Fruit fly (Drosophila melanogaster): ENCODE results near the gene fz3.

Gene fz3

dm6 chrX:769639-770124 lies at the start of gene fz3:
fz3 (plus strand) TSS chrX:769945.
- TF ChIP-seq Sin3A (optimal IDR thresholded peaks at IDR 0.05) (no peak), Myc (optimal IDR thresholded peaks at IDR 0.05) (no peak), insv (optimal IDR thresholded peaks at IDR 0.05) (no peak), h (optimal IDR thresholded peaks at IDR 0.05) (no peak), ttk (optimal IDR thresholded peaks at IDR 0.05) (no peak), psq (optimal IDR thresholded peaks at IDR 0.05) (no peak)

dm6 chrX:724496-724895 lies 45.2 kb upstream of the fz3 start:
- TF ChIP-seq insv (optimal IDR thresholded peaks at IDR 0.05) (no peak), psq (optimal IDR thresholded peaks at IDR 0.05) (no peak), Myc (optimal IDR thresholded peaks at IDR 0.05) (no peak), ttk (optimal IDR thresholded peaks at IDR 0.05) (no peak), h (optimal IDR thresholded peaks at IDR 0.05) (no peak), Sin3A (optimal IDR thresholded peaks at IDR 0.05) (no peak)

- TF ChIP-seq h (optimal IDR thresholded peaks at IDR 0.05) (no peak), Sin3A (optimal IDR thresholded peaks at IDR 0.05) (no peak), psq (optimal IDR thresholded peaks at IDR 0.05) (no peak), Myc (optimal IDR thresholded peaks at IDR 0.05) (no peak), insv (optimal IDR thresholded peaks at IDR 0.05) (no peak), ttk (optimal IDR thresholded peaks at IDR 0.05) (no peak)
These were observed 30.0 kb upstream of the fz3 start for dm6 chrX:739621-740216.

- TF ChIP-seq Sin3A (optimal IDR thresholded peaks at IDR 0.05) (no peak), insv (optimal IDR thresholded peaks at IDR 0.05) (no peak), psq (optimal IDR thresholded peaks at IDR 0.05) (no peak), h (optimal IDR thresholded peaks at IDR 0.05) (no peak), ttk (optimal IDR thresholded peaks at IDR 0.05) (no peak), Myc (optimal IDR thresholded peaks at IDR 0.05) (no peak)
These were observed 19.7 kb upstream of the fz3 start, which contains the start of gene CG5254 for dm6 chrX:750047-750446. CG5254 (plus strand) TSS chrX:750347.

- TF ChIP-seq h (optimal IDR thresholded peaks at IDR 0.05) (no peak), Myc (optimal IDR thresholded peaks at IDR 0.05) (no peak)
These were observed 18.5 kb upstream of the fz3 start, which contains the start of gene CG13362 for dm6 chrX:751201-751600. CG13362 (minus strand) TSS chrX:751301.

dm6 chrX:753553-753952 lies 16.2 kb upstream of the fz3 start, which contains the start of gene CG13361:
CG13361 (minus strand) TSS chrX:753653.
- TF ChIP-seq Sin3A (optimal IDR thresholded peaks at IDR 0.05), result no peak
- no peak for TF ChIP-seq insv (optimal IDR thresholded peaks at IDR 0.05)
- TF ChIP-seq h (optimal IDR thresholded peaks at IDR 0.05), result no peak
- no peak for TF ChIP-seq psq (optimal IDR thresholded peaks at IDR 0.05)
- no peak for TF ChIP-seq Myc (optimal IDR thresholded peaks at IDR 0.05)
- TF ChIP-seq ttk (optimal IDR thresholded peaks at IDR 0.05), result no peak

dm6 chrX:755642-756332 lies 14.0 kb upstream of the fz3 start:
- TF ChIP-seq h (optimal IDR thresholded peaks at IDR 0.05), result no peak
- TF ChIP-seq Myc (optimal IDR thresholded peaks at IDR 0.05), result no peak
- no peak for TF ChIP-seq ttk (optimal IDR thresholded peaks at IDR 0.05)
- no peak for TF ChIP-seq psq (optimal IDR thresholded peaks at IDR 0.05)
- TF ChIP-seq Sin3A (optimal IDR thresholded peaks at IDR 0.05), result no peak
- TF ChIP-seq insv (optimal IDR thresholded peaks at IDR 0.05), result no peak

dm6 chrX:756856-757255 lies 12.9 kb upstream of the fz3 start:
- TF ChIP-seq ttk (optimal IDR thresholded peaks at IDR 0.05), result no peak
- TF ChIP-seq h (optimal IDR thresholded peaks at IDR 0.05), result no peak

- no peak for TF ChIP-seq insv (optimal IDR thresholded peaks at IDR 0.05)
- no peak for TF ChIP-seq Myc (optimal IDR thresholded peaks at IDR 0.05)
- TF ChIP-seq ttk (optimal IDR thresholded peaks at IDR 0.05), result no peak
- no peak for TF ChIP-seq psq (optimal IDR thresholded peaks at IDR 0.05)
- no peak for TF ChIP-seq Sin3A (optimal IDR thresholded peaks at IDR 0.05)
- TF ChIP-seq h (optimal IDR thresholded peaks at IDR 0.05), result no peak
These were observed 10.7 kb upstream of the fz3 start, which contains the start of gene CG5273 for dm6 chrX:758892-759621. CG5273 (plus strand) TSS chrX:759594.

dm6 chrX:762047-762446 lies 7.7 kb upstream of the fz3 start:
- no peak for TF ChIP-seq ttk (optimal IDR thresholded peaks at IDR 0.05)
- TF ChIP-seq Sin3A (optimal IDR thresholded peaks at IDR 0.05), result no peak
- no peak for TF ChIP-seq h (optimal IDR thresholded peaks at IDR 0.05)
- TF ChIP-seq psq (optimal IDR thresholded peaks at IDR 0.05), result no peak
- TF ChIP-seq Myc (optimal IDR thresholded peaks at IDR 0.05), result no peak
- TF ChIP-seq insv (optimal IDR thresholded peaks at IDR 0.05), result no peak

- TF ChIP-seq psq (optimal IDR thresholded peaks at IDR 0.05) (no peak), Myc (optimal IDR thresholded peaks at IDR 0.05) (no peak), h (optimal IDR thresholded peaks at IDR 0.05) (no peak), Sin3A (optimal IDR thresholded peaks at IDR 0.05) (no peak), insv (optimal IDR thresholded peaks at IDR 0.05) (no peak), ttk (optimal IDR thresholded peaks at IDR 0.05) (no peak)
These were observed 4.7 kb upstream of the fz3 start, which contains the start of gene RpL22 for dm6 chrX:765039-765508. RpL22 (minus strand) TSS chrX:765130.

- TF ChIP-seq insv (optimal IDR thresholded peaks at IDR 0.05) (no peak), ttk (optimal IDR thresholded peaks at IDR 0.05) (no peak), psq (optimal IDR thresholded peaks at IDR 0.05) (no peak), Myc (optimal IDR thresholded peaks at IDR 0.05) (no peak), Sin3A (optimal IDR thresholded peaks at IDR 0.05) (no peak), h (optimal IDR thresholded peaks at IDR 0.05) (no peak)
These were observed 3.7 kb upstream of the fz3 start for dm6 chrX:766094-766493.
